Worm (Caenorhabditis elegans) whole organism, young adult: Measurements from ENCODE around the gene R151.10.
A peak's percentile ranks its signal among the peaks of the same experiment; 100 is the strongest.

ENCODE experiments used
- B0336.3 ChIP-seq: fragments of 200-800 bp; sonication (Bioruptor generic); IDR thresholded peaks from 2 replicates; pipeline ENCODE4 v1.3.6; 2022; ENCODE audit warnings: missing genetic modification characterization, missing compliant biosample characterization
- F39B2.1 ChIP-seq: fragments of 200-800 bp; sonication (Bioruptor generic); IDR thresholded peaks from 2 replicates; pipeline ENCODE4 v1.3.6; 2022; ENCODE audit warnings: missing genetic modification reagents, missing genetic modification characterization, missing compliant biosample characterization
- ama-1 ChIP-seq, 3 experiments: fragments of 150-350 bp in 1 of 3; sonication (generic microtip) in 2 of 3; optimal IDR thresholded peaks; 2 replicates each; lab custom pipeline; 2014 to 2018; ENCODE audit warnings: missing biosample characterization in 2 of 3, missing genetic modification characterization in 2 of 3, missing genetic modification reagents in 2 of 3
- atf-7 ChIP-seq: sonication (generic microtip); optimal IDR thresholded peaks from 2 replicates; lab custom pipeline; 2017; ENCODE audit warnings: mild to moderate bottlenecking, missing genetic modification characterization, missing compliant biosample characterization
- athp-1 ChIP-seq: sonication (generic microtip); optimal IDR thresholded peaks from 2 replicates; lab custom pipeline; 2017; ENCODE audit warnings: mild to moderate bottlenecking, missing genetic modification characterization, missing compliant biosample characterization
- ccch-3 ChIP-seq: fragments of 200-800 bp; sonication (Bioruptor generic); optimal IDR thresholded peaks from 2 replicates; lab custom pipeline; 2018; ENCODE audit warnings: mild to moderate bottlenecking, missing genetic modification characterization, missing compliant biosample characterization
- ceh-58 ChIP-seq: fragments of 200-800 bp; sonication (Bioruptor generic); IDR thresholded peaks from 2 replicates; pipeline ENCODE4 v1.3.6; 2022; ENCODE audit warnings: missing genetic modification characterization, missing compliant biosample characterization
- dpff-1 ChIP-seq: sonication (generic microtip); optimal IDR thresholded peaks from 2 replicates; lab custom pipeline; 2017; ENCODE audit warnings: mild to moderate bottlenecking, missing genetic modification characterization, missing compliant biosample characterization
- efl-1 ChIP-seq: fragments of 150-350 bp; optimal IDR thresholded peaks from 2 replicates; lab custom pipeline; 2014; ENCODE audit warnings: missing biosample characterization, missing genetic modification reagents, missing genetic modification characterization
- egl-44 ChIP-seq: fragments of 200-800 bp; sonication (Bioruptor generic); IDR thresholded peaks from 2 replicates; pipeline ENCODE4 v1.3.6; 2022; ENCODE audit warnings: missing genetic modification reagents, missing genetic modification characterization, missing compliant biosample characterization
- hlh-26 ChIP-seq: fragments of 200-800 bp; sonication (Bioruptor generic); conservative IDR thresholded peaks from 2 replicates; pipeline ENCODE4 v1.3.6; 2022; ENCODE audit warnings: missing genetic modification reagents, missing genetic modification characterization, missing compliant biosample characterization
- let-526 ChIP-seq: fragments of 200-800 bp; sonication (Bioruptor generic); IDR thresholded peaks from 2 replicates; pipeline ENCODE4 v1.3.6; 2022; ENCODE audit warnings: missing genetic modification reagents, missing genetic modification characterization, missing compliant biosample characterization
- lin-26 ChIP-seq: fragments of 200-800 bp; sonication (Bioruptor generic); IDR thresholded peaks from 2 replicates; pipeline ENCODE4 v1.3.6; 2022; ENCODE audit warnings: missing genetic modification reagents, missing genetic modification characterization, missing compliant biosample characterization
- lin-54 ChIP-seq: fragments of 200-800 bp; sonication (Bioruptor generic); optimal IDR thresholded peaks from 2 replicates; lab custom pipeline; 2018; ENCODE audit warnings: mild to moderate bottlenecking, missing genetic modification characterization, missing compliant biosample characterization
- madf-6 ChIP-seq: fragments of 200-800 bp; sonication (Bioruptor generic); IDR thresholded peaks from 2 replicates; pipeline ENCODE4 v1.3.6; 2022; ENCODE audit warnings: missing genetic modification reagents, missing genetic modification characterization, missing compliant biosample characterization
- mcd-1 ChIP-seq: fragments of 200-800 bp; sonication (Bioruptor generic); IDR thresholded peaks from 2 replicates; pipeline ENCODE4 v1.3.6; 2022; ENCODE audit warnings: missing genetic modification reagents, missing genetic modification characterization, missing compliant biosample characterization
- nhr-80 ChIP-seq: sonication (generic microtip); optimal IDR thresholded peaks from 2 replicates; lab custom pipeline; 2016; ENCODE audit warnings: missing genetic modification characterization, missing compliant biosample characterization
- pbrm-1 ChIP-seq: fragments of 200-800 bp; sonication (Bioruptor generic); IDR thresholded peaks from 2 replicates; pipeline ENCODE4 v1.3.6; 2022; ENCODE audit warnings: missing genetic modification reagents, missing genetic modification characterization, missing compliant biosample characterization
- repo-1 ChIP-seq: sonication (generic microtip); optimal IDR thresholded peaks from 2 replicates; lab custom pipeline; 2017; ENCODE audit warnings: mild to moderate bottlenecking, missing genetic modification characterization, missing compliant biosample characterization
- snpc-4 ChIP-seq, 5 experiments: fragments of 150-350 bp in 1 of 5; sonication (generic microtip) in 4 of 5; optimal IDR thresholded peaks; 2 replicates each; lab custom pipeline; 2014 to 2018; ENCODE audit warnings: missing genetic modification characterization in 5 of 5, missing biosample characterization in 3 of 5, antibody characterized with exemption in 2 of 5, mild to moderate bottlenecking in 2 of 5, missing compliant biosample characterization in 2 of 5, missing genotype in 2 of 5, moderate library complexity in 2 of 5, missing genetic modification reagents in 1 of 5
- tbp1 ChIP-seq: fragments of 200-800 bp; sonication (Bioruptor generic); optimal IDR thresholded peaks from 2 replicates; lab custom pipeline; 2018; ENCODE audit warnings: mild to moderate bottlenecking, missing genetic modification characterization, missing compliant biosample characterization
- unc-130 ChIP-seq: sonication (generic microtip); optimal IDR thresholded peaks from 2 replicates; lab custom pipeline; 2016; ENCODE audit warnings: missing genetic modification reagents, missing genetic modification characterization, missing compliant biosample characterization
- zfh-2 ChIP-seq: fragments of 200-800 bp; sonication (Bioruptor generic); conservative IDR thresholded peaks from 2 replicates; pipeline ENCODE4 v1.3.6; 2022; ENCODE audit warnings: missing genetic modification reagents, missing genetic modification characterization, missing compliant biosample characterization
- ztf-26 ChIP-seq: sonication (generic microtip); optimal IDR thresholded peaks from 2 replicates; lab custom pipeline; 2017; ENCODE audit warnings: missing genetic modification characterization, missing compliant biosample characterization

The R151.10 gene

DNA sequence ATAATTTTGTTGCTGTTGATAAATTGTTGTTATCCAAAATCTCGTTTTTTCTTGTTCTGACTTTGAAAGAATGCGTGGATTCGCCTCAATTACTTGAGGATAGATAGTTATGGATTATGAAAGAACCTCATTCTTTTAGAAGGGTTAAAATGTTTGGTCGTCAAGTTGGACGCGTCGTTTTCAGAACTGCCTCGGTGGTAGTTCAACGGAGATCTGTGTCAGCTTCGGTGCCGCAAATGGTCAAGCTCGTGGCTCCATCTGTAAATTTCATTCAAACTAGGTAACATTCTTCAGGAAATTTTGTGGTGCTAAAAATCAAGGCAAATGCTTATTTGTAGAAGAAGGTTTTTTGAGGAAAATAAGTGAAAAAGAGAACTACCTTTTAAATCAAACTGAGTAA is 50.1 kb downstream of the R151.10 start, which contains the start of gene ndab-2 (continued):
- TF ChIP-seq madf-6 (peak; percentile 70), mcd-1 (GFP tag; lab: Robert Waterston, UW) (peak; percentile 47; the same call in 1 of the 2 replicates), ztf-26 (no peak), ama-1 (optimal IDR thresholded peaks at IDR 0.05; lab: Kevin White, UChicago) (no peak), ama-1 (GFP tag; optimal IDR thresholded peaks at IDR 0.05; lab: Kevin White, UChicago) (peak in 1 of 2 experiments; percentile 73), B0336.3 (peak; percentile 88), snpc-4 (GFP tag; optimal IDR thresholded peaks at IDR 0.05; lab: Kevin White, UChicago) (no peak), snpc-4 (tag; optimal IDR thresholded peaks at IDR 0.05; lab: Kevin White, UChicago) (peak in 1 of 4 experiments; percentile 5), hlh-26 (no peak), F39B2.1 (GFP tag; lab: Robert Waterston, UW) (0 out of 2 replicates have a peak, but pooled peaks have one; percentile 65), unc-130 (GFP tag; lab: Kevin White, UChicago) (no peak), let-526 (GFP tag; lab: Robert Waterston, UW) (no peak), efl-1 (GFP tag; lab: Kevin White, UChicago) (no peak), repo-1 (tag; lab: Kevin White, UChicago) (peak; percentile 52), tbp1 (GFP tag; lab: Kevin White, UChicago) (peak; percentile 29), atf-7 (tag; lab: Kevin White, UChicago) (no peak), athp-1 (tag; lab: Kevin White, UChicago) (peak; percentile 38), egl-44 (GFP tag; lab: Robert Waterston, UW) (peak; percentile 41; the same call in 1 of the 2 replicates), dpff-1 (tag; lab: Kevin White, UChicago) (peak; percentile 19), lin-54 (GFP tag; lab: Kevin White, UChicago) (peak; percentile 65), nhr-80 (tag; lab: Kevin White, UChicago) (no peak), zfh-2 (GFP tag; lab: Robert Waterston, UW) (no peak), ccch-3 (GFP tag; lab: Kevin White, UChicago) (no peak), ceh-58 (0 out of 2 replicates have a peak, but pooled peaks have one; percentile 28), pbrm-1 (GFP tag; lab: Robert Waterston, UW) (peak; percentile 42; the same call in 1 of the 2 replicates), lin-26 (GFP tag; lab: Robert Waterston, UW) (peak; percentile 62; the same call in 1 of the 2 replicates)
- TF ChIP-seq, all 124 proteins: peak for 36
